Worm (Caenorhabditis elegans): ENCODE results near the gene pqn-74.

ce11 chrIV:13370235-13370739 lies 39.1 kb upstream of the pqn-74 start, which contains the start of the genes rla-2, popl-7 and Y62E10A.24:
- no peak for TF ChIP-seq ztf-23 (GFP tag; IDR thresholded peaks at IDR 0.05)
- TF ChIP-seq ref-1 (GFP tag; conservative IDR thresholded peaks at IDR 0.05): no peak
- TF ChIP-seq flt-1 (GFP tag; IDR thresholded peaks at IDR 0.05): no peak
- no peak for TF ChIP-seq ztf-29 (GFP tag; IDR thresholded peaks at IDR 0.05)
- no peak for TF ChIP-seq med-1 (GFP tag; optimal IDR thresholded peaks at IDR 0.05; ENCODE audit: insufficient read depth)
- no peak for TF ChIP-seq cog-1 (tag; optimal IDR thresholded peaks at IDR 0.05)
